Fruit fly (Drosophila melanogaster): ENCODE data around the gene CG1924.
A peak's percentile ranks its signal among the peaks of the same experiment; 100 is the strongest.

The CG1924 gene

dm6 chrX:12221496-12221895 lies 43.1 kb upstream of the CG1924 start (continued):
- no peak for TF ChIP-seq CG6792 (GFP tag; optimal IDR thresholded peaks at IDR 0.05)
- no peak for TF ChIP-seq Ets96B (tag; optimal IDR thresholded peaks at IDR 0.05)
- no peak for TF ChIP-seq CG11902 (GFP tag; optimal IDR thresholded peaks at IDR 0.05)
- TF ChIP-seq lz (GFP tag; optimal IDR thresholded peaks at IDR 0.05): peak; percentile 25
- TF ChIP-seq Hr39 (GFP tag; optimal IDR thresholded peaks at IDR 0.05): peak; percentile 15
- peak; percentile 34 for TF ChIP-seq Hr4 (GFP tag; optimal IDR thresholded peaks at IDR 0.05)
- no peak for TF ChIP-seq CG6808 (GFP tag; optimal IDR thresholded peaks at IDR 0.05)
- TF ChIP-seq Sox15 (GFP tag; optimal IDR thresholded peaks at IDR 0.05): no peak

- TF ChIP-seq vri (GFP tag; optimal IDR thresholded peaks at IDR 0.05): no peak
- peak; percentile 73 for TF ChIP-seq CG11294 (GFP tag; IDR thresholded peaks at IDR 0.05)
- TF ChIP-seq Sox102F (GFP tag; optimal IDR thresholded peaks at IDR 0.05): peak; percentile 57
- TF ChIP-seq Smox (GFP tag; optimal IDR thresholded peaks at IDR 0.05): peak; percentile 56
- TF ChIP-seq CG32006 (GFP tag; optimal IDR thresholded peaks at IDR 0.05): peak; percentile 89
- TF ChIP-seq Eip78C (GFP tag): peak; percentile 91
- peak; percentile 87 for TF ChIP-seq Lpt (GFP tag; optimal IDR thresholded peaks at IDR 0.05)
- TF ChIP-seq Blimp-1 (GFP tag; optimal IDR thresholded peaks at IDR 0.05): no peak
- TF ChIP-seq pdm3 (GFP tag; optimal IDR thresholded peaks at IDR 0.05): peak; percentile 87
- peak; percentile 81 for TF ChIP-seq OdsH (GFP tag; optimal IDR thresholded peaks at IDR 0.05)
- TF ChIP-seq salr (GFP tag; optimal IDR thresholded peaks at IDR 0.05): peak; percentile 66 to 82
- TF ChIP-seq Sox15 (GFP tag; optimal IDR thresholded peaks at IDR 0.05): peak; percentile 53
- peak; percentile 80 for TF ChIP-seq Hr4 (GFP tag; optimal IDR thresholded peaks at IDR 0.05)
- TF ChIP-seq CG9139 (GFP tag; optimal IDR thresholded peaks at IDR 0.05): peak; percentile 42
- TF ChIP-seq CG8119 (GFP tag; IDR thresholded peaks at IDR 0.05): peak; percentile 89
- peak; percentile 81 for TF ChIP-seq Sox14 (GFP tag; optimal IDR thresholded peaks at IDR 0.05)
- peak; percentile 87 for TF ChIP-seq CG3919 (GFP tag; optimal IDR thresholded peaks at IDR 0.05)
- TF ChIP-seq CG34406 (GFP tag; optimal IDR thresholded peaks at IDR 0.05): peak; percentile 61
- peak; percentile 93 for TF ChIP-seq eg (GFP tag; IDR thresholded peaks at IDR 0.05)
- peak; percentile 52 for TF ChIP-seq CG11902 (GFP tag; optimal IDR thresholded peaks at IDR 0.05)
- TF ChIP-seq fd59A (GFP tag; optimal IDR thresholded peaks at IDR 0.05): peak; percentile 61
- peak; percentile 84 for TF ChIP-seq CG10631 (GFP tag; optimal IDR thresholded peaks at IDR 0.05)
- peak; percentile 78 for TF ChIP-seq achi (GFP tag; optimal IDR thresholded peaks at IDR 0.05)
- TF ChIP-seq CG1621 (tag; optimal IDR thresholded peaks at IDR 0.05): peak; percentile 74
- TF ChIP-seq CG7368 (GFP tag; optimal IDR thresholded peaks at IDR 0.05): peak; percentile 71
- TF ChIP-seq CG6792 (GFP tag; optimal IDR thresholded peaks at IDR 0.05): peak; percentile 69
- peak; percentile 57 for TF ChIP-seq CG8319 (GFP tag; optimal IDR thresholded peaks at IDR 0.05)
- TF ChIP-seq cyc (GFP tag; optimal IDR thresholded peaks at IDR 0.05): peak; percentile 73
- TF ChIP-seq svp (GFP tag): peak; percentile 68
- peak; percentile 71 for TF ChIP-seq CG11762 (GFP tag; optimal IDR thresholded peaks at IDR 0.05; ENCODE audit: insufficient read depth)
- TF ChIP-seq Hr39 (GFP tag; optimal IDR thresholded peaks at IDR 0.05): peak; percentile 71
- TF ChIP-seq net (GFP tag; optimal IDR thresholded peaks at IDR 0.05): peak; percentile 80
- TF ChIP-seq CG6163 (GFP tag; IDR thresholded peaks at IDR 0.05): peak; percentile 92
- TF ChIP-seq CG6808 (GFP tag; optimal IDR thresholded peaks at IDR 0.05): peak; percentile 56
- TF ChIP-seq CG3032 (tag; optimal IDR thresholded peaks at IDR 0.05): peak; percentile 64
- TF ChIP-seq spab (GFP tag; optimal IDR thresholded peaks at IDR 0.05): peak; percentile 59
- TF ChIP-seq fkh (GFP tag; optimal IDR thresholded peaks at IDR 0.05): no peak
- peak; percentile 4 for TF ChIP-seq fd85E (GFP tag; optimal IDR thresholded peaks at IDR 0.05)
- TF ChIP-seq Ets96B (tag; optimal IDR thresholded peaks at IDR 0.05): peak; percentile 72
- TF ChIP-seq CG10669 (GFP tag; optimal IDR thresholded peaks at IDR 0.05): peak; percentile 77
- peak; percentile 72 for TF ChIP-seq CG31627 (GFP tag; optimal IDR thresholded peaks at IDR 0.05)
- TF ChIP-seq topi (GFP tag; optimal IDR thresholded peaks at IDR 0.05): peak; percentile 65
- TF ChIP-seq Met (GFP tag; optimal IDR thresholded peaks at IDR 0.05): peak; percentile 63
- TF ChIP-seq CG8632 (GFP tag; optimal IDR thresholded peaks at IDR 0.05): peak; percentile 67
- TF ChIP-seq CG15336 (GFP tag; IDR thresholded peaks at IDR 0.05): peak; percentile 87
- peak; percentile 66 for TF ChIP-seq dsx (GFP tag; optimal IDR thresholded peaks at IDR 0.05; ENCODE audit: poor library complexity, severe bottlenecking)
- no peak for TF ChIP-seq CG6854 (GFP tag; optimal IDR thresholded peaks at IDR 0.05)
- TF ChIP-seq esn (GFP tag; optimal IDR thresholded peaks at IDR 0.05): peak; percentile 66
These were observed 39.1 kb upstream of the CG1924 start for dm6 chrX:12217572-12217971.

All from whole organism, prepupa.